Fruit fly (Drosophila melanogaster) whole organism, wandering third instar larva: ENCODE measurements around the gene Hipk.

Experiments
- Abd-B ChIP-seq: fragments of >200 bp; optimal IDR thresholded peaks from 2 replicates; lab custom pipeline; 2017; ENCODE audit warnings: missing biosample characterization, missing genetic modification characterization
- CG32264 ChIP-seq: fragments of 200-800 bp; sonication (Bioruptor generic); optimal IDR thresholded peaks from 2 replicates; lab custom pipeline; 2016; ENCODE audit warnings: missing biosample characterization, missing genetic modification characterization
- CG9705 ChIP-seq: fragments of 200-800 bp; sonication (Bioruptor generic); optimal IDR thresholded peaks from 2 replicates; lab custom pipeline; 2018; ENCODE audit warnings: missing biosample characterization, mild to moderate bottlenecking, missing genetic modification characterization
- CrebA ChIP-seq: fragments of 200-800 bp; sonication (Bioruptor generic); optimal IDR thresholded peaks from 2 replicates; lab custom pipeline; 2016; ENCODE audit warnings: missing biosample characterization, mild to moderate bottlenecking, missing genetic modification characterization, borderline replicate concordance
- Dif ChIP-seq: fragments of 200-275, 200-300 bp; sonication (Bioruptor generic); optimal IDR thresholded peaks from 2 replicates; lab custom pipeline; 2018; ENCODE audit warnings: missing biosample characterization, missing genetic modification characterization; ENCODE audit not compliant: partially characterized antibody
- GATAd ChIP-seq: sonication (Bioruptor generic); optimal IDR thresholded peaks from 2 replicates; lab custom pipeline; 2016; ENCODE audit warnings: missing biosample characterization, missing genetic modification characterization
- HLH106 ChIP-seq: fragments of 200-800 bp; optimal IDR thresholded peaks from 3 replicates; lab custom pipeline; 2019; ENCODE audit warnings: missing biosample characterization, mild to moderate bottlenecking, missing genetic modification characterization, moderate library complexity
- Hnf4 ChIP-seq: fragments of 200-800 bp; sonication (Bioruptor generic); optimal IDR thresholded peaks from 2 replicates; lab custom pipeline; 2016; ENCODE audit warnings: missing biosample characterization, mild to moderate bottlenecking, missing genetic modification characterization
- Hr78 ChIP-seq: fragments of >200 bp; optimal IDR thresholded peaks from 2 replicates; lab custom pipeline; 2017; ENCODE audit warnings: missing biosample characterization, missing genetic modification characterization
- Hr83 ChIP-seq: fragments of 200-300 bp; sonication (Bioruptor generic); optimal IDR thresholded peaks from 2 replicates; lab custom pipeline; 2016; ENCODE audit warnings: missing biosample characterization, mild to moderate bottlenecking, missing genetic modification characterization, moderate library complexity; ENCODE audit not compliant: poor library complexity, severe bottlenecking
- Jra ChIP-seq: sonication (Bioruptor generic); optimal IDR thresholded peaks from 2 replicates; lab custom pipeline; 2016; ENCODE audit warnings: missing biosample characterization, missing genetic modification characterization
- Mio ChIP-seq: sonication (Bioruptor generic); optimal IDR thresholded peaks from 2 replicates; lab custom pipeline; 2016; ENCODE audit warnings: missing biosample characterization, missing genetic modification characterization
- Myc ChIP-seq: fragments of >200 bp; optimal IDR thresholded peaks from 2 replicates; lab custom pipeline; 2017
- N ChIP-seq: fragments of >200 bp; optimal IDR thresholded peaks from 2 replicates; lab custom pipeline; 2018; ENCODE audit warnings: missing biosample characterization, missing external identifiers, missing genetic modification characterization
- OdsH ChIP-seq: fragments of 200-800 bp; sonication (Bioruptor generic); optimal IDR thresholded peaks from 2 replicates; lab custom pipeline; 2016; ENCODE audit warnings: missing biosample characterization, mild to moderate bottlenecking, missing genetic modification characterization
- Rel ChIP-seq, 2 experiments: fragments of 200-800 bp; sonication (Bioruptor generic) in 1 of 2; optimal IDR thresholded peaks; 2 replicates in 1 of 2; 3 replicates in 1 of 2; lab custom pipeline; 2016 to 2019; ENCODE audit warnings: mild to moderate bottlenecking in 2 of 2, missing biosample characterization in 2 of 2, missing genetic modification characterization in 2 of 2, moderate library complexity in 1 of 2
- Sp1 ChIP-seq: fragments of 200-800 bp; sonication (Bioruptor generic); optimal IDR thresholded peaks from 3 replicates; lab custom pipeline; 2019; ENCODE audit warnings: missing biosample characterization, mild to moderate bottlenecking, missing genetic modification characterization, moderate library complexity
- Vsx2 ChIP-seq: fragments of 200-300, 225-300 bp; sonication (Bioruptor generic); optimal IDR thresholded peaks from 2 replicates; lab custom pipeline; 2018; ENCODE audit warnings: missing biosample characterization, missing genetic modification characterization; ENCODE audit not compliant: partially characterized antibody
- br ChIP-seq: fragments of 200-800 bp; sonication (Bioruptor generic); optimal IDR thresholded peaks from 2 replicates; lab custom pipeline; 2016; ENCODE audit warnings: missing biosample characterization, missing genetic modification characterization
- brk ChIP-seq: fragments of 200-800 bp; sonication (Bioruptor generic); optimal IDR thresholded peaks from 2 replicates; lab custom pipeline; 2016; ENCODE audit warnings: missing biosample characterization, mild to moderate bottlenecking, missing genetic modification characterization
- dmrt93B ChIP-seq: fragments of 200-800 bp; sonication (Bioruptor generic); optimal IDR thresholded peaks from 2 replicates; lab custom pipeline; 2018; ENCODE audit warnings: missing biosample characterization, mild to moderate bottlenecking, missing genetic modification characterization
- dsf ChIP-seq: sonication (Bioruptor generic); optimal IDR thresholded peaks from 2 replicates; lab custom pipeline; 2016; ENCODE audit warnings: missing biosample characterization, missing genetic modification characterization, borderline replicate concordance
- ey ChIP-seq: fragments of 200-800 bp; sonication (Bioruptor generic); optimal IDR thresholded peaks from 2 replicates; lab custom pipeline; 2016; ENCODE audit warnings: missing biosample characterization, missing genetic modification characterization
- foxo ChIP-seq, 2 experiments: fragments of 200-800 bp; sonication (Bioruptor generic); optimal IDR thresholded peaks; 2 replicates in 1 of 2; 3 replicates in 1 of 2; lab custom pipeline; 2016 to 2017; ENCODE audit warnings: missing biosample characterization in 2 of 2, missing genetic modification characterization in 2 of 2
- h ChIP-seq: fragments of 200-800 bp; sonication (Bioruptor generic); optimal IDR thresholded peaks from 3 replicates; lab custom pipeline; 2016; ENCODE audit warnings: missing biosample characterization, mild to moderate bottlenecking, missing genetic modification characterization
- jim ChIP-seq: fragments of 175-275, 200-325 bp; sonication (Bioruptor generic); optimal IDR thresholded peaks from 2 replicates; lab custom pipeline; 2016; ENCODE audit warnings: missing biosample characterization, mild to moderate bottlenecking, missing genetic modification characterization
- lola ChIP-seq: fragments of >200 bp; optimal IDR thresholded peaks from 2 replicates; lab custom pipeline; 2017; ENCODE audit warnings: missing biosample characterization, missing genetic modification characterization
- pan ChIP-seq: fragments of >200 bp; optimal IDR thresholded peaks from 2 replicates; lab custom pipeline; 2017
- psq ChIP-seq: fragments of 200-800 bp; sonication (Bioruptor generic); optimal IDR thresholded peaks from 3 replicates; lab custom pipeline; 2017; ENCODE audit warnings: missing biosample characterization, mild to moderate bottlenecking, missing genetic modification characterization, moderate library complexity
- rgr ChIP-seq: fragments of 200-800 bp; sonication (Bioruptor generic); optimal IDR thresholded peaks from 3 replicates; lab custom pipeline; 2016; ENCODE audit warnings: missing biosample characterization, mild to moderate bottlenecking, missing genetic modification characterization
- sage ChIP-seq: fragments of 200-800 bp; sonication (Bioruptor generic); optimal IDR thresholded peaks from 2 replicates; lab custom pipeline; 2016; ENCODE audit warnings: missing biosample characterization, mild to moderate bottlenecking, missing genetic modification characterization
- sv ChIP-seq: fragments of 200-800 bp; sonication (Bioruptor generic); optimal IDR thresholded peaks from 3 replicates; lab custom pipeline; 2016; ENCODE audit warnings: missing biosample characterization, missing genetic modification characterization
- tai ChIP-seq: sonication (Bioruptor generic); optimal IDR thresholded peaks from 2 replicates; lab custom pipeline; 2016; ENCODE audit warnings: missing biosample characterization, missing genetic modification characterization
- usp ChIP-seq: fragments of >200 bp; optimal IDR thresholded peaks from 2 replicates; lab custom pipeline; 2017; ENCODE audit warnings: missing biosample characterization, missing genetic modification characterization
- woc ChIP-seq: sonication (Bioruptor generic); optimal IDR thresholded peaks from 2 replicates; lab custom pipeline; 2016; ENCODE audit warnings: missing biosample characterization, mild to moderate bottlenecking, missing genetic modification characterization

Hipk gene

dm6 chr3L:603847-604550 lies 61.1 kb downstream of the Hipk start, which contains the start of gene CG13893 (continued):
- TF ChIP-seq Sp1 (peak; percentile 37), pan (lab: Kevin White, UChicago) (no peak), sage (GFP tag; lab: Kevin White, UChicago) (no peak), CrebA (no peak), tai (GFP tag; lab: Kevin White, UChicago) (no peak), ey (GFP tag; lab: Kevin White, UChicago) (no peak), jim (GFP tag; lab: Kevin White, UChicago) (peak; percentile 63)

- no peak for TF ChIP-seq tai (GFP tag; lab: Kevin White, UChicago)
- peak; percentile 77 for TF ChIP-seq Myc (lab: Kevin White, UChicago)
Measured at dm6 chr3L:604701-605100, 61.8 kb downstream of the Hipk start.

- no peak for TF ChIP-seq Jra
- TF ChIP-seq Myc (lab: Kevin White, UChicago): peak; percentile 84
- no peak for TF ChIP-seq psq (GFP tag; lab: Kevin White, UChicago)
- peak; percentile 44 for TF ChIP-seq brk (GFP tag; lab: Kevin White, UChicago)
- TF ChIP-seq Rel (GFP tag; optimal IDR thresholded peaks at IDR 0.05; lab: Kevin White, UChicago): no peak
- TF ChIP-seq Rel (tag; optimal IDR thresholded peaks at IDR 0.05; lab: Kevin White, UChicago): peak; percentile 36
- peak; percentile 11 for TF ChIP-seq h
- TF ChIP-seq Hr83: peak; percentile 18
- TF ChIP-seq, all 38 proteins: peak for 5
Measured at dm6 chr3L:606490-607327, 63.8 kb downstream of the Hipk start, which contains the start of gene Reg-2. Gene Reg-2, minus strand, starts transcription at chr3L:606569.

dm6 chr3L:607551-608314 lies 64.9 kb downstream of the Hipk start:
- no peak for TF ChIP-seq Hr78 (GFP tag; lab: Kevin White, UChicago)
- no peak for TF ChIP-seq jim (GFP tag; lab: Kevin White, UChicago)
- no peak for TF ChIP-seq Abd-B
- no peak for TF ChIP-seq pan (lab: Kevin White, UChicago)
- no peak for TF ChIP-seq GATAd (GFP tag; lab: Kevin White, UChicago)
- TF ChIP-seq CrebA: peak; percentile 23
- TF ChIP-seq Rel (GFP tag; optimal IDR thresholded peaks at IDR 0.05; lab: Kevin White, UChicago): no peak
- TF ChIP-seq Rel (tag; optimal IDR thresholded peaks at IDR 0.05; lab: Kevin White, UChicago): no peak
- no peak for TF ChIP-seq N (GFP tag; lab: Kevin White, UChicago)

dm6 chr3L:608362-608761 lies 65.5 kb downstream of the Hipk start:
- TF ChIP-seq dmrt93B (peak; percentile 80), dsf (GFP tag; lab: Kevin White, UChicago) (peak; percentile 44), N (GFP tag; lab: Kevin White, UChicago) (no peak), Mio (GFP tag; lab: Kevin White, UChicago) (no peak), Abd-B (no peak), rgr (GFP tag; lab: Kevin White, UChicago) (peak; percentile 86), OdsH (GFP tag; lab: Kevin White, UChicago) (peak; percentile 86), jim (GFP tag; lab: Kevin White, UChicago) (no peak), HLH106 (tag; lab: Kevin White, UChicago) (peak; percentile 66), ey (GFP tag; lab: Kevin White, UChicago) (peak; percentile 83), br (GFP tag; lab: Kevin White, UChicago) (peak; percentile 85), psq (GFP tag; lab: Kevin White, UChicago) (peak; percentile 67), CrebA (peak; percentile 47), Vsx2 (no peak), sv (no peak), brk (GFP tag; lab: Kevin White, UChicago) (peak; percentile 57), Dif (GFP tag; lab: Kevin White, UChicago) (no peak), lola (no peak), CG32264 (peak; percentile 59), CG9705 (GFP tag; lab: Kevin White, UChicago) (peak; percentile 66), h (peak; percentile 85), woc (GFP tag; lab: Kevin White, UChicago) (peak; percentile 84), Sp1 (peak; percentile 90), Hnf4 (GFP tag; lab: Kevin White, UChicago) (peak; percentile 77), usp (GFP tag; lab: Kevin White, UChicago) (no peak), Jra (peak; percentile 37), Myc (lab: Kevin White, UChicago) (no peak), Hr83 (no peak), GATAd (GFP tag; lab: Kevin White, UChicago) (no peak), sage (GFP tag; lab: Kevin White, UChicago) (peak; percentile 84), foxo (GFP tag; optimal IDR thresholded peaks at IDR 0.05; lab: Kevin White, UChicago) (peak; percentile 37 to 90)
